Fruit fly (Drosophila melanogaster): ENCODE data around the gene CG6013.

The CG6013 gene

dm6 chr3R:18997388-18998287 lies 33.7 kb upstream of the CG6013 start:
- TF ChIP-seq CG9705 (GFP tag; optimal IDR thresholded peaks at IDR 0.05) (no peak), dl (GFP tag; optimal IDR thresholded peaks at IDR 0.05; ENCODE audit: insufficient read depth in 1 of 2, partially characterized antibody in 2 of 2) (no peak), Myc (optimal IDR thresholded peaks at IDR 0.05) (no peak), Vsx2 (GFP tag; optimal IDR thresholded peaks at IDR 0.05; ENCODE audit: partially characterized antibody) (no peak), N (GFP tag; optimal IDR thresholded peaks at IDR 0.05) (no peak), usp (GFP tag; optimal IDR thresholded peaks at IDR 0.05) (no peak), jim (GFP tag; optimal IDR thresholded peaks at IDR 0.05) (no peak), Hnf4 (GFP tag; optimal IDR thresholded peaks at IDR 0.05) (peak; percentile 5), fru (GFP tag; optimal IDR thresholded peaks at IDR 0.05) (no peak), Sp1 (GFP tag; optimal IDR thresholded peaks at IDR 0.05) (no peak), Jra (GFP tag; optimal IDR thresholded peaks at IDR 0.05) (no peak), rgr (GFP tag; optimal IDR thresholded peaks at IDR 0.05) (peak; percentile 37), sv (GFP tag; optimal IDR thresholded peaks at IDR 0.05) (peak; percentile 47), dmrt93B (GFP tag; optimal IDR thresholded peaks at IDR 0.05) (no peak), Rel (GFP tag; optimal IDR thresholded peaks at IDR 0.05) (no peak), Rel (tag; optimal IDR thresholded peaks at IDR 0.05) (no peak), br (GFP tag; optimal IDR thresholded peaks at IDR 0.05) (peak; percentile 9), sage (GFP tag; optimal IDR thresholded peaks at IDR 0.05) (no peak), ey (GFP tag; optimal IDR thresholded peaks at IDR 0.05) (no peak), psq (GFP tag; optimal IDR thresholded peaks at IDR 0.05) (peak; percentile 7), foxo (GFP tag; optimal IDR thresholded peaks at IDR 0.05) (peak in 1 of 2 experiments; percentile 7), dsf (GFP tag; optimal IDR thresholded peaks at IDR 0.05; ENCODE audit: borderline replicate concordance) (no peak), OdsH (GFP tag; optimal IDR thresholded peaks at IDR 0.05) (no peak), h (GFP tag; optimal IDR thresholded peaks at IDR 0.05) (no peak), Dfd (GFP tag; optimal IDR thresholded peaks at IDR 0.05) (no peak), CrebA (GFP tag; optimal IDR thresholded peaks at IDR 0.05; ENCODE audit: borderline replicate concordance) (no peak)

- TF ChIP-seq Hr83 (GFP tag; optimal IDR thresholded peaks at IDR 0.05; ENCODE audit: poor library complexity, severe bottlenecking), result no peak
- TF ChIP-seq Hnf4 (GFP tag; optimal IDR thresholded peaks at IDR 0.05), result no peak
- no peak for TF ChIP-seq OdsH (GFP tag; optimal IDR thresholded peaks at IDR 0.05)
- no peak for TF ChIP-seq jim (GFP tag; optimal IDR thresholded peaks at IDR 0.05)
- TF ChIP-seq Myc (optimal IDR thresholded peaks at IDR 0.05), result no peak
- TF ChIP-seq dmrt93B (GFP tag; optimal IDR thresholded peaks at IDR 0.05), result no peak
- TF ChIP-seq CG9705 (GFP tag; optimal IDR thresholded peaks at IDR 0.05), result no peak
- no peak for TF ChIP-seq HLH106 (tag; optimal IDR thresholded peaks at IDR 0.05)
- no peak for TF ChIP-seq Dfd (GFP tag; optimal IDR thresholded peaks at IDR 0.05)
- no peak for TF ChIP-seq Rel (GFP tag; optimal IDR thresholded peaks at IDR 0.05)
- TF ChIP-seq Rel (tag; optimal IDR thresholded peaks at IDR 0.05), result no peak
- no peak for TF ChIP-seq foxo (GFP tag; optimal IDR thresholded peaks at IDR 0.05)
- no peak for TF ChIP-seq Sp1 (GFP tag; optimal IDR thresholded peaks at IDR 0.05)
- TF ChIP-seq rgr (GFP tag; optimal IDR thresholded peaks at IDR 0.05), result no peak
- TF ChIP-seq h (GFP tag; optimal IDR thresholded peaks at IDR 0.05), result no peak
- no peak for TF ChIP-seq usp (GFP tag; optimal IDR thresholded peaks at IDR 0.05)
- TF ChIP-seq brk (GFP tag; optimal IDR thresholded peaks at IDR 0.05), result no peak
- TF ChIP-seq fru (GFP tag; optimal IDR thresholded peaks at IDR 0.05), result no peak
- TF ChIP-seq Mio (GFP tag; optimal IDR thresholded peaks at IDR 0.05), result no peak
- no peak for TF ChIP-seq Vsx2 (GFP tag; optimal IDR thresholded peaks at IDR 0.05; ENCODE audit: partially characterized antibody)
- no peak for TF ChIP-seq woc (GFP tag; optimal IDR thresholded peaks at IDR 0.05)
These were observed 32.9 kb upstream of the CG6013 start for dm6 chr3R:18998370-18998769.

- TF ChIP-seq Hnf4 (GFP tag; optimal IDR thresholded peaks at IDR 0.05) (no peak), Dif (GFP tag; optimal IDR thresholded peaks at IDR 0.05; ENCODE audit: partially characterized antibody) (no peak)
These were observed 31.3 kb upstream of the CG6013 start for dm6 chr3R:18999906-19000451.
